Worm (Caenorhabditis elegans): ENCODE data around the gene srh-8.

ce11 chrV:3989070-3989469, 16.2 kb upstream of the srh-8 start, which contains the start of gene nlp-27:
- TF ChIP-seq unc-130 (GFP tag; optimal IDR thresholded peaks at IDR 0.05): no peak
- no peak for TF ChIP-seq egl-27 (tag; optimal IDR thresholded peaks at IDR 0.05)
- TF ChIP-seq ztf-11 (tag; optimal IDR thresholded peaks at IDR 0.05): no peak
- no peak for TF ChIP-seq ceh-20 (GFP tag; IDR thresholded peaks at IDR 0.05)
- no peak for TF ChIP-seq nhr-237 (tag; optimal IDR thresholded peaks at IDR 0.05)
- no peak for TF ChIP-seq nhr-11 (tag; optimal IDR thresholded peaks at IDR 0.05)
- TF ChIP-seq fkh-10 (GFP tag; optimal IDR thresholded peaks at IDR 0.05): no peak
- TF ChIP-seq set-16 (GFP tag; IDR thresholded peaks at IDR 0.05): no peak
- TF ChIP-seq nhr-77 (tag; optimal IDR thresholded peaks at IDR 0.05): no peak
- TF ChIP-seq cey-2 (tag; optimal IDR thresholded peaks at IDR 0.05; ENCODE audit: borderline replicate concordance, insufficient read depth): no peak
- no peak for TF ChIP-seq unc-39 (tag; optimal IDR thresholded peaks at IDR 0.05)
- TF ChIP-seq unc-62 (GFP tag; optimal IDR thresholded peaks at IDR 0.05 in 1 of 2): peak in 1 of 2 experiments; percentile 63
- TF ChIP-seq unc-62 (tag; optimal IDR thresholded peaks at IDR 0.05): no peak

Data from whole organism, L4 larva.